Worm (Caenorhabditis elegans) whole organism, L3 larva: ENCODE data around the gene grd-12.

Experiments used
- ceh-82 ChIP-seq: fragments of 150-350 bp; optimal IDR thresholded peaks from 2 replicates; lab custom pipeline; 2014; ENCODE audit warnings: missing biosample characterization, missing genetic modification characterization
- ceh-9 ChIP-seq: sonication (generic microtip); optimal IDR thresholded peaks from 2 replicates; lab custom pipeline; 2018; ENCODE audit warnings: missing biosample characterization, missing genetic modification characterization
- daf-12 ChIP-seq: fragments of 150-350 bp; optimal IDR thresholded peaks from 2 replicates; lab custom pipeline; 2014; ENCODE audit warnings: missing biosample characterization, missing genetic modification reagents, missing genetic modification characterization
- egl-5 ChIP-seq: fragments of 150-350 bp; optimal IDR thresholded peaks from 2 replicates; lab custom pipeline; 2017; ENCODE audit warnings: missing biosample characterization, missing genetic modification reagents, missing genetic modification characterization, inconsistent platforms
- elt-1 ChIP-seq: fragments of 150-350 bp; optimal IDR thresholded peaks from 2 replicates; lab custom pipeline; 2014; ENCODE audit warnings: missing biosample characterization, missing genetic modification characterization
- elt-2 ChIP-seq: sonication (generic microtip); optimal IDR thresholded peaks from 2 replicates; lab custom pipeline; 2016; ENCODE audit warnings: missing genetic modification reagents, mild to moderate bottlenecking, missing genetic modification characterization, missing compliant biosample characterization
- elt-3 ChIP-seq, 3 experiments: fragments of 150-350 bp in 1 of 3; sonication (generic microtip) in 2 of 3; optimal IDR thresholded peaks; 2 replicates in 2 of 3; 4 replicates in 1 of 3; lab custom pipeline; 2014 to 2017; ENCODE audit warnings: missing biosample characterization in 3 of 3, missing genetic modification characterization in 3 of 3
- eor-1 ChIP-seq, 2 experiments: fragments of 150-350 bp; optimal IDR thresholded peaks; 2 replicates each; lab custom pipeline; 2014 to 2018; ENCODE audit warnings: missing biosample characterization in 2 of 2, missing genetic modification characterization in 2 of 2
- fkh-10 ChIP-seq: sonication (generic microtip); optimal IDR thresholded peaks from 2 replicates; lab custom pipeline; 2017; ENCODE audit warnings: missing biosample characterization, missing genetic modification reagents, missing genetic modification characterization
- fkh-2 ChIP-seq: fragments of 150-350 bp; optimal IDR thresholded peaks from 2 replicates; lab custom pipeline; 2014; ENCODE audit warnings: missing biosample characterization, missing genetic modification reagents, missing genetic modification characterization
- fos-1 ChIP-seq: fragments of 150-350 bp; optimal IDR thresholded peaks from 2 replicates; lab custom pipeline; 2014; ENCODE audit warnings: missing biosample characterization, missing genetic modification characterization
- hmg-11 ChIP-seq: sonication (generic microtip); optimal IDR thresholded peaks from 2 replicates; lab custom pipeline; 2016; ENCODE audit warnings: missing genetic modification characterization, missing compliant biosample characterization
- jun-1 ChIP-seq: fragments of 150-350 bp; optimal IDR thresholded peaks from 2 replicates; lab custom pipeline; 2014; ENCODE audit warnings: missing biosample characterization, missing genetic modification reagents, missing genetic modification characterization
- lin-15B ChIP-seq: fragments of 150-350 bp; optimal IDR thresholded peaks from 2 replicates; lab custom pipeline; 2014; ENCODE audit warnings: missing biosample characterization, missing genetic modification characterization
- lsy-12 ChIP-seq: sonication (generic microtip); optimal IDR thresholded peaks from 2 replicates; lab custom pipeline; 2016; ENCODE audit warnings: mild to moderate bottlenecking, missing genetic modification characterization, missing compliant biosample characterization
- mdl-1 ChIP-seq: fragments of 150-350 bp; optimal IDR thresholded peaks from 2 replicates; lab custom pipeline; 2014; ENCODE audit warnings: missing biosample characterization, missing genetic modification characterization
- mml-1 ChIP-seq: fragments of 150-350 bp; sonication (generic microtip); optimal IDR thresholded peaks from 3 replicates; lab custom pipeline; 2014; ENCODE audit warnings: missing biosample characterization, missing genetic modification characterization
- nhr-12 ChIP-seq: fragments of 150-350 bp; optimal IDR thresholded peaks from 2 replicates; lab custom pipeline; 2014; ENCODE audit warnings: missing biosample characterization, missing genetic modification characterization
- nhr-25 ChIP-seq: sonication (generic microtip); optimal IDR thresholded peaks from 2 replicates; lab custom pipeline; 2017; ENCODE audit warnings: missing biosample characterization, missing genetic modification characterization
- nhr-28 ChIP-seq: fragments of 150-350 bp; optimal IDR thresholded peaks from 2 replicates; lab custom pipeline; 2014; ENCODE audit warnings: missing biosample characterization, missing genetic modification characterization
- nhr-76 ChIP-seq: fragments of 150-350 bp; sonication (generic microtip); optimal IDR thresholded peaks from 5 replicates; lab custom pipeline; 2014; ENCODE audit warnings: missing biosample characterization, missing genetic modification characterization
- pha-4 ChIP-seq: fragments of 150-350 bp; optimal IDR thresholded peaks from 2 replicates; lab custom pipeline; 2014; ENCODE audit warnings: missing biosample characterization, missing genetic modification reagents, missing genetic modification characterization
- pqm-1 ChIP-seq: fragments of 150-350 bp; optimal IDR thresholded peaks from 2 replicates; lab custom pipeline; 2017; ENCODE audit warnings: missing biosample characterization, missing genetic modification characterization, inconsistent platforms
- sea-2 ChIP-seq: fragments of 150-350 bp; sonication (generic microtip); optimal IDR thresholded peaks from 4 replicates; lab custom pipeline; 2014; ENCODE audit warnings: missing biosample characterization, missing genetic modification reagents, missing genetic modification characterization
- skn-1 ChIP-seq: fragments of 150-350 bp; optimal IDR thresholded peaks from 2 replicates; lab custom pipeline; 2014; ENCODE audit warnings: missing biosample characterization, missing genetic modification characterization
- tbx-2 ChIP-seq: sonication (generic microtip); optimal IDR thresholded peaks from 2 replicates; lab custom pipeline; 2016; ENCODE audit warnings: mild to moderate bottlenecking, missing genetic modification characterization, missing compliant biosample characterization
- unc-39 ChIP-seq: sonication (generic microtip); optimal IDR thresholded peaks from 4 replicates; lab custom pipeline; 2017; ENCODE audit warnings: missing biosample characterization, missing genetic modification characterization
- unc-62 ChIP-seq: fragments of 150-350 bp; sonication (generic microtip); optimal IDR thresholded peaks from 4 replicates; lab custom pipeline; 2014; ENCODE audit warnings: missing biosample characterization, missing genetic modification reagents, missing genetic modification characterization
- zag-1 ChIP-seq: fragments of 150-350 bp; optimal IDR thresholded peaks from 2 replicates; lab custom pipeline; 2014; ENCODE audit warnings: missing biosample characterization, missing genetic modification characterization
- ztf-11 ChIP-seq: fragments of 150-350 bp; optimal IDR thresholded peaks from 2 replicates; lab custom pipeline; 2014; ENCODE audit warnings: missing biosample characterization, missing genetic modification characterization
- ztf-4 ChIP-seq: fragments of 150-350 bp; optimal IDR thresholded peaks from 2 replicates; lab custom pipeline; 2014; ENCODE audit warnings: missing biosample characterization, missing genetic modification characterization

grd-12 gene

ce11 chrV:15013328-15013727 lies 35.0 kb downstream of the grd-12 start:
- TF ChIP-seq fos-1 (tag; lab: Kevin White, UChicago) (no peak), lsy-12 (tag; lab: Kevin White, UChicago) (no peak), fkh-10 (GFP tag; lab: Kevin White, UChicago) (no peak), unc-39 (tag; lab: Kevin White, UChicago) (no peak), pqm-1 (no peak), ceh-9 (tag; lab: Kevin White, UChicago) (no peak), daf-12 (no peak), lin-15B (tag; lab: Kevin White, UChicago) (no peak), nhr-28 (tag; lab: Kevin White, UChicago) (no peak), ztf-11 (no peak)
- TF ChIP-seq, all 47 proteins: peak for 0

DNA sequence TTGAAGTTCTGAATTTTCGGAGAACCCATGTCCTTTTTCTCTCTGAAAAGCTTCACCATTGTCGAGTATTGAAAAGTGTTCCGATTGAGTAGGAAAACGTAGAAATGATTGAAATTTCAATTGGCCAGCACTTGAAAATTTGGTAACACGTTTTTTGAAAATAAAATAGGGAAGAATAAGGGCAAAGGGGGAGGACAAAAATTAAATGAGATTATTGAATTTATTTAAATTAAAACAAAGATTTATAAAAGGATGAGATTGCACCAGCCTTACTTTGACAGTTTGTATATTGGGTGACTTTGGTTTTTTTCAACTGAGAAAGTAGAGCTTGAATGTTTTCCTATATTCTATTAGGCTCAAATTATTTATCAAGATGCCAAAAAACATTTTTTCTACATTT lies 35.9 kb downstream of the grd-12 start, which contains the start of gene obr-2:
Gene obr-2, minus strand, starts transcription at position 101 of the 400 bp plus-strand sequence.
- TF ChIP-seq fkh-2 (tag; lab: Kevin White, UChicago) (no peak), fos-1 (tag; lab: Kevin White, UChicago) (no peak), jun-1 (no peak), hmg-11 (tag; lab: Kevin White, UChicago) (no peak), ceh-82 (tag; lab: Kevin White, UChicago) (no peak), pqm-1 (no peak), nhr-12 (tag; lab: Kevin White, UChicago) (no peak), sea-2 (GFP tag; lab: Kevin White, UChicago) (no peak), lsy-12 (tag; lab: Kevin White, UChicago) (no peak), ztf-4 (tag; lab: Kevin White, UChicago) (no peak), mdl-1 (no peak), elt-2 (tag; lab: Kevin White, UChicago) (no peak), skn-1 (tag; lab: Kevin White, UChicago) (no peak), fkh-10 (GFP tag; lab: Kevin White, UChicago) (no peak), unc-62 (no peak), nhr-25 (tag; lab: Kevin White, UChicago) (no peak), elt-3 (tag; optimal IDR thresholded peaks at IDR 0.05; lab: Kevin White, UChicago) (no peak), tbx-2 (tag; lab: Kevin White, UChicago) (no peak), elt-1 (tag; lab: Kevin White, UChicago) (no peak)
- TF ChIP-seq, all 47 proteins: peak for 0

- no peak for TF ChIP-seq mml-1
- no peak for TF ChIP-seq elt-3 (tag; optimal IDR thresholded peaks at IDR 0.05; lab: Kevin White, UChicago)
- no peak for TF ChIP-seq nhr-76 (tag; lab: Kevin White, UChicago)
- TF ChIP-seq zag-1 (tag; lab: Kevin White, UChicago), result no peak
- peak; percentile 69 for TF ChIP-seq nhr-25 (tag; lab: Kevin White, UChicago)
- TF ChIP-seq, all 47 proteins: peak for 1
Measured at ce11 chrV:15015799-15016198, 37.5 kb downstream of the grd-12 start.

ce11 chrV:15016795-15017429 lies 38.6 kb downstream of the grd-12 start:
- TF ChIP-seq nhr-25 (tag; lab: Kevin White, UChicago) (peak; percentile 19), pha-4 (tag; lab: Kevin White, UChicago) (peak; percentile 94), egl-5 (tag; lab: Kevin White, UChicago) (peak; percentile 1), sea-2 (GFP tag; lab: Kevin White, UChicago) (no peak)

ce11 chrV:15020229-15020628 lies 41.9 kb downstream of the grd-12 start, which contains the start of gene F14H8.2:
Gene F14H8.2, minus strand, starts transcription at chrV:15020329.
- TF ChIP-seq ceh-9 (tag; lab: Kevin White, UChicago) (no peak), zag-1 (tag; lab: Kevin White, UChicago) (no peak), nhr-76 (tag; lab: Kevin White, UChicago) (no peak), ztf-4 (tag; lab: Kevin White, UChicago) (no peak), fkh-10 (GFP tag; lab: Kevin White, UChicago) (no peak)

- no peak for TF ChIP-seq fkh-10 (GFP tag; lab: Kevin White, UChicago)
- TF ChIP-seq unc-39 (tag; lab: Kevin White, UChicago), result no peak
- TF ChIP-seq eor-1 (tag; optimal IDR thresholded peaks at IDR 0.05; lab: Kevin White, UChicago), result no peak
Measured at ce11 chrV:15020732-15021131, 42.4 kb downstream of the grd-12 start, which contains the start of gene F14H8.5. Gene F14H8.5, plus strand, starts transcription at chrV:15021032.
